Fruit fly (Drosophila melanogaster): ENCODE results near the gene Syx4.

DNA sequence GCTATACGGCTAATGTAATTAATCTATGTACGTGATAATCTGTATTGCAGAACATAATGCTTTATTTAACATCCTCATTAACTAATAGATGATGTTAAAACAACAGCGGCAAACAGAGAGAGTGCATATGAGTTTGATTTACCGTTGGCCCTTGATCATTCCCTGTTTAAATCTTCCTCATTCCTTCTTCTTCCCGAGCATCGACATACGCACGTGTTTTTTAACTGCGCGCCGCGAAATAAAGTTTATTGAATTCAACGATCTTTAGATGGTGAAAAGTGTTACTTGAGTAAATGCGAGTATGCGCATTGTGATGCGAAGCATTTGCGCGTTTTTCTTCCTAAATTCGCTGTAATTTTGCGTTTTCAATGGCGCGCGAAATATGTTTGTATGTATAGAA, 3.8 kb downstream of the Syx4 start, which contains the start of gene kirre:
- TF ChIP-seq CG4496 (GFP tag; IDR thresholded peaks at IDR 0.05) (no peak), CG8301 (tag; optimal IDR thresholded peaks at IDR 0.05) (no peak), rn (GFP tag; IDR thresholded peaks at IDR 0.05) (no peak)

Measured in whole organism, pupa.